Worm (Caenorhabditis elegans): ENCODE data around the gene clec-168.

ce11 chrIV:1266138-1266537 lies 9.4 kb downstream of the clec-168 start:
- no peak for TF ChIP-seq nhr-237 (tag; optimal IDR thresholded peaks at IDR 0.05)
- TF ChIP-seq elt-1 (tag; optimal IDR thresholded peaks at IDR 0.05; ENCODE audit: borderline replicate concordance, insufficient read depth) = no peak
- TF ChIP-seq cnd-1 (tag; optimal IDR thresholded peaks at IDR 0.05) = no peak
- no peak for TF ChIP-seq lin-13 (tag; optimal IDR thresholded peaks at IDR 0.05)
- TF ChIP-seq ces-1 (GFP tag; optimal IDR thresholded peaks at IDR 0.05) = no peak
- TF ChIP-seq pha-4 (tag; optimal IDR thresholded peaks at IDR 0.05) = no peak
- TF ChIP-seq lsy-2 (tag; optimal IDR thresholded peaks at IDR 0.05) = no peak
- no peak for TF ChIP-seq snpc-4 (tag; optimal IDR thresholded peaks at IDR 0.05)
- no peak for TF ChIP-seq drap-1 (GFP tag; optimal IDR thresholded peaks at IDR 0.05)
- no peak for TF ChIP-seq blmp-1 (tag; optimal IDR thresholded peaks at IDR 0.05)
